Fruit fly (Drosophila melanogaster): ENCODE data around the gene SPE.
A peak's percentile ranks its signal among the peaks of the same experiment; 100 is the strongest.

The SPE gene

dm6 chr3R:23669401-23670216, 16.4 kb upstream of the SPE start, which contains the start of gene CG31145 (continued):
- TF ChIP-seq CG10366 (GFP tag; IDR thresholded peaks at IDR 0.05) (peak; percentile 99), bigmax (GFP tag; optimal IDR thresholded peaks at IDR 0.05) (peak; percentile 83), CG8765 (GFP tag; IDR thresholded peaks at IDR 0.05) (peak; percentile 93), Dref (GFP tag; IDR thresholded peaks at IDR 0.05) (no peak), ranshi (GFP tag; IDR thresholded peaks at IDR 0.05) (peak; percentile 99), sr (GFP tag; IDR thresholded peaks at IDR 0.05) (peak; percentile 86), tap (tag; optimal IDR thresholded peaks at IDR 0.05) (peak; percentile 99), gsb (GFP tag; IDR thresholded peaks at IDR 0.05) (peak; percentile 99), Nf-YB (GFP tag; optimal IDR thresholded peaks at IDR 0.05) (peak; percentile 91), abd-A (tag; optimal IDR thresholded peaks at IDR 0.05) (peak; percentile 95), chinmo (GFP tag; IDR thresholded peaks at IDR 0.05; ENCODE audit: partially characterized antibody) (peak; percentile 89; the same call in 2 of the 4 replicates), eyg (GFP tag; optimal IDR thresholded peaks at IDR 0.05) (peak; percentile 99), CG17361 (GFP tag; IDR thresholded peaks at IDR 0.05) (peak; percentile 100), ab (GFP tag; optimal IDR thresholded peaks at IDR 0.05) (peak; percentile 99), PHDP (tag; optimal IDR thresholded peaks at IDR 0.05) (peak; percentile 100), tna (GFP tag; IDR thresholded peaks at IDR 0.05; ENCODE audit: partially characterized antibody) (peak; percentile 70; the same call in 1 of the 2 replicates), toy (GFP tag; IDR thresholded peaks at IDR 0.05) (peak; percentile 97), CG2678 (tag; optimal IDR thresholded peaks at IDR 0.05) (peak; percentile 100), Mes4 (GFP tag; optimal IDR thresholded peaks at IDR 0.05) (peak; percentile 99), fd64A (GFP tag; optimal IDR thresholded peaks at IDR 0.05) (peak; percentile 98), Hsf (GFP tag; optimal IDR thresholded peaks at IDR 0.05) (peak; percentile 100), CG12769 (tag; optimal IDR thresholded peaks at IDR 0.05) (peak; percentile 99), Deaf1 (tag; optimal IDR thresholded peaks at IDR 0.05) (peak; percentile 92), prd (optimal IDR thresholded peaks at IDR 0.05) (no peak), prd (GFP tag; IDR thresholded peaks at IDR 0.05) (peak; percentile 99), grn (GFP tag; optimal IDR thresholded peaks at IDR 0.05) (peak; percentile 95), sna (GFP tag; IDR thresholded peaks at IDR 0.05; ENCODE audit: partially characterized antibody) (no peak), YL-1 (GFP tag; optimal IDR thresholded peaks at IDR 0.05) (peak; percentile 98), Xrp1 (GFP tag; IDR thresholded peaks at IDR 0.05) (peak; percentile 99), CG9797 (GFP tag; optimal IDR thresholded peaks at IDR 0.05) (peak; percentile 73), B-H2 (GFP tag; optimal IDR thresholded peaks at IDR 0.05) (peak; percentile 97), CG4328 (GFP tag; optimal IDR thresholded peaks at IDR 0.05) (peak; percentile 98), Med (GFP tag) (peak; percentile 100), br (optimal IDR thresholded peaks at IDR 0.05) (no peak), dati (GFP tag; IDR thresholded peaks at IDR 0.05) (peak; percentile 94), CG10979 (tag; optimal IDR thresholded peaks at IDR 0.05) (peak; percentile 99), CG13287 (GFP tag; IDR thresholded peaks at IDR 0.05; ENCODE audit: partially characterized antibody) (peak; percentile 7; the same call in 1 of the 2 replicates), CG6813 (GFP tag; optimal IDR thresholded peaks at IDR 0.05) (peak; percentile 99), CG14860 (GFP tag; IDR thresholded peaks at IDR 0.05; ENCODE audit: partially characterized antibody) (no peak), Sry-δ (GFP tag; optimal IDR thresholded peaks at IDR 0.05) (peak; percentile 84), row (GFP tag; IDR thresholded peaks at IDR 0.05) (peak; percentile 99), CG7839 (tag; optimal IDR thresholded peaks at IDR 0.05) (peak; percentile 100), vfl (GFP tag; optimal IDR thresholded peaks at IDR 0.05) (peak; percentile 99), CG11085 (GFP tag; IDR thresholded peaks at IDR 0.05) (peak; percentile 97), CG17385 (GFP tag; optimal IDR thresholded peaks at IDR 0.05) (peak; percentile 99), luna (GFP tag; optimal IDR thresholded peaks at IDR 0.05) (peak; percentile 99), Rfx (GFP tag; IDR thresholded peaks at IDR 0.05) (peak; percentile 99), D (optimal IDR thresholded peaks at IDR 0.05) (no peak), D (GFP tag; optimal IDR thresholded peaks at IDR 0.05) (peak; percentile 100), peb (GFP tag; IDR thresholded peaks at IDR 0.05) (peak; percentile 99)
